Fruit fly (Drosophila melanogaster): Measurements from ENCODE around the gene Six4.
A peak's percentile ranks its signal among the peaks of the same experiment; 100 is the strongest.

Six4 gene

DNA sequence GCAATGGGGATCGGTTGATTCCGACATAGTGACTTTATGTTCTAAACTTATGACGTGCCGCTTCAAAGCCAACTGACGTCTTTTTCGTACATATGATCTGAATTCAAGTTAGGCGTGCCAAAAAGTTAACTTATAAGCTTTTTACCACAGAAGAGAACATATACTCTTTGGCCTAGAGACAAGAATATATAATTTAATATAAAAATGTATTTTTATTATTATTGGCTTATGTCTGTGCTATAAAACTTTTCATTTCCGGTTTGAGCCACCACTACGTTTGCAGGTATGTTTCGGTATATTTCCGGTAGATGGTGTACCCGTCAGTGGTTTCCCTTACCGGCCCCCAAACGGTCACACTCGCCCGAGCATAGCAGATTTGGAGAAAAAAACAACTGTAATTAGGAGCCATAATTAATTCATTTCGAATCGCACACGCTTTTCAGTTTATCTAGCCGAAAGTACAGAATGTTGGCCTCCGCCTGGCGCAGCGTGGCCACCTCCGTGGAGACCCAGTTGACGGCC is 5.8 kb upstream of the Six4 start, which contains the start of the genes CG3698 and tzn (continued):
- TF ChIP-seq CG10321 (GFP tag; IDR thresholded peaks at IDR 0.05) (peak; percentile 80), Camta (GFP tag; optimal IDR thresholded peaks at IDR 0.05) (peak; percentile 87), crc (GFP tag; optimal IDR thresholded peaks at IDR 0.05) (peak; percentile 45), Xrp1 (GFP tag; IDR thresholded peaks at IDR 0.05) (peak; percentile 43; the same call in 1 of the 2 replicates), NC2α (GFP tag; optimal IDR thresholded peaks at IDR 0.05) (peak; percentile 66), cato (GFP tag; optimal IDR thresholded peaks at IDR 0.05; ENCODE audit: borderline replicate concordance) (peak; percentile 91), nerfin-2 (GFP tag; IDR thresholded peaks at IDR 0.05; ENCODE audit: partially characterized antibody) (no peak), z (GFP tag; IDR thresholded peaks at IDR 0.05) (peak; percentile 55; the same call in 1 of the 3 replicates), repo (GFP tag; optimal IDR thresholded peaks at IDR 0.05) (peak; percentile 84), CG1024 (GFP tag; IDR thresholded peaks at IDR 0.05) (peak; percentile 87), Abd-B (GFP tag; optimal IDR thresholded peaks at IDR 0.05) (peak; percentile 93), CG6175 (GFP tag; IDR thresholded peaks at IDR 0.05) (peak; percentile 94), HLH54F (GFP tag; optimal IDR thresholded peaks at IDR 0.05) (peak; percentile 81), CG15073 (GFP tag; optimal IDR thresholded peaks at IDR 0.05) (peak; percentile 52), CHES-1-like (GFP tag; optimal IDR thresholded peaks at IDR 0.05) (peak; percentile 89), CG15479 (GFP tag; optimal IDR thresholded peaks at IDR 0.05) (peak; percentile 12), scrt (GFP tag; optimal IDR thresholded peaks at IDR 0.05) (no peak), Hsf (GFP tag; optimal IDR thresholded peaks at IDR 0.05) (peak; percentile 89), tio (GFP tag; optimal IDR thresholded peaks at IDR 0.05) (peak; percentile 87), nmo (GFP tag; optimal IDR thresholded peaks at IDR 0.05) (peak; percentile 91), CG12744 (GFP tag; optimal IDR thresholded peaks at IDR 0.05) (peak; percentile 70), CG6791 (GFP tag; IDR thresholded peaks at IDR 0.05; ENCODE audit: partially characterized antibody) (no peak), CG17361 (GFP tag; IDR thresholded peaks at IDR 0.05) (peak; percentile 89), lab (GFP tag; optimal IDR thresholded peaks at IDR 0.05) (peak; percentile 98), CG30431 (GFP tag; optimal IDR thresholded peaks at IDR 0.05) (peak; percentile 96), ssp (GFP tag; IDR thresholded peaks at IDR 0.05) (peak; percentile 81), CG32772 (GFP tag; IDR thresholded peaks at IDR 0.05) (peak; percentile 92), Six4 (GFP tag; optimal IDR thresholded peaks at IDR 0.05) (peak; percentile 96), Usf (GFP tag; optimal IDR thresholded peaks at IDR 0.05) (peak; percentile 93), bab2 (GFP tag; optimal IDR thresholded peaks at IDR 0.05) (peak; percentile 77), Ets65A (GFP tag) (peak; percentile 100), CG4404 (GFP tag; IDR thresholded peaks at IDR 0.05) (peak; percentile 71), fd64A (GFP tag; optimal IDR thresholded peaks at IDR 0.05) (peak; percentile 85), inv (GFP tag; IDR thresholded peaks at IDR 0.05; ENCODE audit: partially characterized antibody) (no peak), ewg (GFP tag; optimal IDR thresholded peaks at IDR 0.05) (peak; percentile 93), Mad (GFP tag; optimal IDR thresholded peaks at IDR 0.05) (peak; percentile 92), Hr39 (optimal IDR thresholded peaks at IDR 0.05) (no peak), CG17802 (tag; optimal IDR thresholded peaks at IDR 0.05) (peak; percentile 90), Eip74EF (GFP tag; optimal IDR thresholded peaks at IDR 0.05) (no peak), dmrt99B (tag; optimal IDR thresholded peaks at IDR 0.05) (no peak), vfl (GFP tag; optimal IDR thresholded peaks at IDR 0.05) (peak; percentile 67), ftz-f1 (GFP tag; optimal IDR thresholded peaks at IDR 0.05) (peak; percentile 62), CG3407 (GFP tag; optimal IDR thresholded peaks at IDR 0.05) (peak; percentile 94), CG14014 (GFP tag; IDR thresholded peaks at IDR 0.05) (peak; percentile 91), CG31388 (GFP tag; optimal IDR thresholded peaks at IDR 0.05) (peak; percentile 77), CG3847 (GFP tag; IDR thresholded peaks at IDR 0.05) (peak; percentile 93), org-1 (GFP tag; optimal IDR thresholded peaks at IDR 0.05) (peak; percentile 90), CG1832 (GFP tag; optimal IDR thresholded peaks at IDR 0.05) (no peak), Nf-YA (GFP tag; IDR thresholded peaks at IDR 0.05) (peak; percentile 89), D (optimal IDR thresholded peaks at IDR 0.05) (peak; percentile 16), D (GFP tag; optimal IDR thresholded peaks at IDR 0.05) (peak; percentile 94), yki (optimal IDR thresholded peaks at IDR 0.05) (no peak)

Measured in whole organism, embryonic.